Worm (Caenorhabditis elegans) whole organism, L1 larva: Measurements from ENCODE around the gene oac-30.

Experiments used
- C04F5.9 ChIP-seq: sonication (generic microtip); optimal IDR thresholded peaks from 2 replicates; lab custom pipeline; 2016; ENCODE audit warnings: missing genetic modification characterization, missing compliant biosample characterization
- C16A3.4 ChIP-seq: fragments of 150-350 bp; optimal IDR thresholded peaks from 2 replicates; lab custom pipeline; 2014; ENCODE audit warnings: missing biosample characterization, missing genetic modification characterization
- C34B4.2 ChIP-seq: sonication (generic microtip); optimal IDR thresholded peaks from 2 replicates; lab custom pipeline; 2017; ENCODE audit warnings: mild to moderate bottlenecking, missing genetic modification characterization, missing compliant biosample characterization
- alr-1 ChIP-seq: fragments of 200-800 bp; sonication (Bioruptor generic); optimal IDR thresholded peaks from 2 replicates; lab custom pipeline; 2018; ENCODE audit warnings: borderline replicate concordance, mild to moderate bottlenecking, missing genetic modification characterization, missing compliant biosample characterization
- blmp-1 ChIP-seq: fragments of 150-350 bp; optimal IDR thresholded peaks from 2 replicates; lab custom pipeline; 2014; ENCODE audit warnings: missing biosample characterization, missing genetic modification characterization
- ceh-8 ChIP-seq: fragments of 200-800 bp; sonication (Bioruptor generic); optimal IDR thresholded peaks from 2 replicates; lab custom pipeline; 2018; ENCODE audit warnings: mild to moderate bottlenecking, missing genetic modification characterization, moderate library complexity, missing compliant biosample characterization
- ceh-88 ChIP-seq: fragments of 200-800 bp; sonication (Bioruptor generic); IDR thresholded peaks from 2 replicates; pipeline ENCODE4 v1.3.6; 2022; ENCODE audit warnings: missing genetic modification characterization, missing compliant biosample characterization
- ceh-90 ChIP-seq: sonication (generic microtip); optimal IDR thresholded peaks from 2 replicates; lab custom pipeline; 2016; ENCODE audit warnings: missing genetic modification characterization, missing compliant biosample characterization
- egl-13 ChIP-seq: sonication (generic microtip); optimal IDR thresholded peaks from 2 replicates; lab custom pipeline; 2016; ENCODE audit warnings: missing genotype, missing genetic modification reagents, missing genetic modification characterization, missing compliant biosample characterization
- egl-27 ChIP-seq, 2 experiments: fragments of 150-350 bp in 1 of 2; sonication (generic microtip); optimal IDR thresholded peaks; 3 replicates each; lab custom pipeline; 2017 to 2018; ENCODE audit warnings: missing biosample characterization in 2 of 2, missing genetic modification characterization in 2 of 2, missing genetic modification reagents in 2 of 2
- elt-3 ChIP-seq, 6 experiments: fragments of 150-350 bp in 1 of 6; sonication (generic microtip); optimal IDR thresholded peaks; 2 replicates each; lab custom pipeline; 2017 to 2018; ENCODE audit warnings: missing biosample characterization in 6 of 6, missing genetic modification characterization in 6 of 6, inconsistent platforms in 1 of 6
- ets-5 ChIP-seq: fragments of 200-800 bp; sonication (Bioruptor generic); IDR thresholded peaks from 2 replicates; pipeline ENCODE4 v1.3.6; 2022; ENCODE audit warnings: missing genetic modification characterization, missing compliant biosample characterization
- fkh-10 ChIP-seq: sonication (generic microtip); optimal IDR thresholded peaks from 2 replicates; lab custom pipeline; 2017; ENCODE audit warnings: missing biosample characterization, missing genetic modification reagents, missing genetic modification characterization
- jun-1 ChIP-seq: fragments of 150-350 bp; optimal IDR thresholded peaks from 2 replicates; lab custom pipeline; 2014; ENCODE audit warnings: missing biosample characterization, missing genetic modification reagents, missing genetic modification characterization
- lin-14 ChIP-seq: fragments of 200-800 bp; sonication (Bioruptor generic); optimal IDR thresholded peaks from 2 replicates; lab custom pipeline; 2018; ENCODE audit warnings: mild to moderate bottlenecking, missing genetic modification characterization, moderate library complexity, missing compliant biosample characterization
- lir-3 ChIP-seq: sonication (generic microtip); optimal IDR thresholded peaks from 2 replicates; lab custom pipeline; 2016; ENCODE audit warnings: mild to moderate bottlenecking, missing genetic modification characterization, moderate library complexity, missing compliant biosample characterization; ENCODE audit not compliant: poor library complexity
- nhr-20 ChIP-seq: sonication (generic microtip); optimal IDR thresholded peaks from 2 replicates; lab custom pipeline; 2016; ENCODE audit warnings: mild to moderate bottlenecking, missing genetic modification characterization, missing compliant biosample characterization
- nhr-76 ChIP-seq: sonication (generic microtip); optimal IDR thresholded peaks from 2 replicates; lab custom pipeline; 2017; ENCODE audit warnings: missing biosample characterization, missing genetic modification characterization
- pax-3 ChIP-seq: fragments of 200-800 bp; sonication (Bioruptor generic); optimal IDR thresholded peaks from 2 replicates; lab custom pipeline; 2018; ENCODE audit warnings: mild to moderate bottlenecking, missing genetic modification characterization, moderate library complexity, missing compliant biosample characterization
- pqm-1 ChIP-seq: sonication (generic microtip); optimal IDR thresholded peaks from 3 replicates; lab custom pipeline; 2017; ENCODE audit warnings: missing biosample characterization, missing genetic modification characterization
- rnt-1 ChIP-seq: sonication (generic microtip); optimal IDR thresholded peaks from 2 replicates; lab custom pipeline; 2016; ENCODE audit warnings: mild to moderate bottlenecking, missing genetic modification characterization, moderate library complexity, missing compliant biosample characterization
- snu-23 ChIP-seq: sonication (generic microtip); optimal IDR thresholded peaks from 2 replicates; lab custom pipeline; 2016; ENCODE audit warnings: missing genetic modification characterization, missing compliant biosample characterization
- sox-4 ChIP-seq: sonication (generic microtip); optimal IDR thresholded peaks from 2 replicates; lab custom pipeline; 2016; ENCODE audit warnings: missing genetic modification characterization, missing compliant biosample characterization
- swsn-7 ChIP-seq: sonication (generic microtip); optimal IDR thresholded peaks from 2 replicates; lab custom pipeline; 2016; ENCODE audit warnings: missing genetic modification characterization, missing compliant biosample characterization
- tbx-2 ChIP-seq: sonication (generic microtip); optimal IDR thresholded peaks from 2 replicates; lab custom pipeline; 2016; ENCODE audit warnings: missing genetic modification characterization, missing compliant biosample characterization

oac-30 gene

DNA sequence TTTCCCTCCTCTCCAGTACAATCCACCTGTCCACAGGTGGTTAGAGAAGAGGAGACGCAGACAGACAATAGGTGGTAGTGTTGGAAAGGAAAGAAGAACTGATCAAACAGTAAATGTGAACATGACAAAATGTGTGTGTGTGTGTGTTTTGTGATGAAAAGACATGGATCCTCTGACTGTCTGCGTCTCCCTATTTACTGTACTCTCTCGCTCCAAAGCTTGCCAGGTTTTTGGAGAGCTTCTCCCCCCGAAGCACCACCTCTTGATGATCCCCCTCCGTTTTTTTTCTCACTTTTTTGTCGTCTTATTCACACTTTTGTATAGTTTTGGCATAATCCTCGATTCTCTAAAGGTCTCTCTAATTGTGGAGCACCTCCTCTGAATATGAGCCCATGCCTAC, 49.4 kb downstream of the oac-30 start:
- peak; percentile 13 for TF ChIP-seq blmp-1 (tag; lab: Kevin White, UChicago)
- peak; percentile 20 for TF ChIP-seq lin-14 (GFP tag; lab: Kevin White, UChicago)
- TF ChIP-seq swsn-7 (tag; lab: Kevin White, UChicago): no peak
- peak; percentile 0 for TF ChIP-seq tbx-2
- no peak for TF ChIP-seq egl-27 (tag; optimal IDR thresholded peaks at IDR 0.05; lab: Kevin White, UChicago)
- no peak for TF ChIP-seq pqm-1
- no peak for TF ChIP-seq C16A3.4 (tag; lab: Kevin White, UChicago)
- TF ChIP-seq ceh-8 (GFP tag; lab: Kevin White, UChicago): no peak
- no peak for TF ChIP-seq nhr-20
- peak; percentile 10 for TF ChIP-seq snu-23
- no peak for TF ChIP-seq lir-3 (tag; lab: Kevin White, UChicago)

ce11 chrII:1214627-1215026, 52.1 kb downstream of the oac-30 start:
- TF ChIP-seq sox-4 (tag; lab: Kevin White, UChicago) (no peak), nhr-76 (tag; lab: Kevin White, UChicago) (no peak), elt-3 (tag; optimal IDR thresholded peaks at IDR 0.05; lab: Kevin White, UChicago) (no peak), rnt-1 (tag; lab: Kevin White, UChicago) (no peak), alr-1 (tag; lab: Kevin White, UChicago) (no peak), egl-13 (tag; lab: Kevin White, UChicago) (no peak), C34B4.2 (tag; lab: Kevin White, UChicago) (no peak), ceh-90 (tag; lab: Kevin White, UChicago) (no peak), C04F5.9 (tag; lab: Kevin White, UChicago) (no peak), pax-3 (tag; lab: Kevin White, UChicago) (no peak), ets-5 (GFP tag; lab: Robert Waterston, UW) (no peak), fkh-10 (no peak), jun-1 (no peak), ceh-88 (no peak)
